Worm (Caenorhabditis elegans) whole organism, midembryonic: Measurements from ENCODE around the gene W07A12.8.

Experiments used
- T22C8.4 ChIP-seq: fragments of 200-800 bp; sonication (Bioruptor generic); IDR thresholded peaks from 2 replicates; pipeline ENCODE4 v1.3.6; 2022; ENCODE audit warnings: missing genetic modification characterization, missing compliant biosample characterization
- cog-1 ChIP-seq: sonication (generic microtip); optimal IDR thresholded peaks from 2 replicates; lab custom pipeline; 2016; ENCODE audit warnings: missing genetic modification characterization, missing compliant biosample characterization
- flt-1 ChIP-seq: fragments of 200-800 bp; sonication (Bioruptor generic); IDR thresholded peaks from 2 replicates; pipeline ENCODE4 v1.3.6; 2022; ENCODE audit warnings: missing genetic modification characterization, missing compliant biosample characterization
- klf-2 ChIP-seq: fragments of 200-800 bp; sonication (Bioruptor generic); conservative IDR thresholded peaks from 2 replicates; pipeline ENCODE4 v1.3.6; 2022; ENCODE audit warnings: missing genetic modification reagents, missing genetic modification characterization, missing compliant biosample characterization
- med-1 ChIP-seq: sonication (generic microtip); optimal IDR thresholded peaks from 2 replicates; lab custom pipeline; 2017; ENCODE audit warnings: missing genetic modification characterization, mild to moderate bottlenecking, missing compliant biosample characterization, antibody characterized with exemption, missing genetic modification reagents; ENCODE audit not compliant: insufficient read depth
- ref-1 ChIP-seq: fragments of 200-800 bp; sonication (Bioruptor generic); conservative IDR thresholded peaks from 2 replicates; pipeline ENCODE4 v1.3.6; 2022; ENCODE audit warnings: missing genetic modification reagents, missing genetic modification characterization, missing compliant biosample characterization
- tab-1 ChIP-seq: fragments of 200-800 bp; sonication (Bioruptor generic); IDR thresholded peaks from 2 replicates; pipeline ENCODE4 v1.3.6; 2022; ENCODE audit warnings: missing genetic modification characterization, missing compliant biosample characterization
- ztf-23 ChIP-seq: fragments of 200-800 bp; sonication (Bioruptor generic); IDR thresholded peaks from 2 replicates; pipeline ENCODE4 v1.3.6; 2022; ENCODE audit warnings: missing genetic modification reagents, missing genetic modification characterization, missing compliant biosample characterization
- ztf-29 ChIP-seq: fragments of 200-800 bp; sonication (Bioruptor generic); IDR thresholded peaks from 2 replicates; pipeline ENCODE4 v1.3.6; 2022; ENCODE audit warnings: missing genetic modification reagents, missing genetic modification characterization, missing compliant biosample characterization

Gene W07A12.8

ce11 chrII:9115644-9116043 lies 50.0 kb downstream of the W07A12.8 start:
- no peak for TF ChIP-seq flt-1 (GFP tag; lab: Robert Waterston, UW)
- no peak for TF ChIP-seq ztf-23 (GFP tag; lab: Robert Waterston, UW)
- TF ChIP-seq med-1 (GFP tag; lab: Kevin White, UChicago): no peak
- TF ChIP-seq tab-1 (GFP tag; lab: Robert Waterston, UW): no peak
- TF ChIP-seq cog-1: no peak
- TF ChIP-seq ref-1 (GFP tag; lab: Robert Waterston, UW): no peak
- TF ChIP-seq T22C8.4: no peak
- no peak for TF ChIP-seq ztf-29 (GFP tag; lab: Robert Waterston, UW)
- TF ChIP-seq klf-2: no peak

- TF ChIP-seq flt-1 (GFP tag; lab: Robert Waterston, UW) (no peak), ztf-29 (GFP tag; lab: Robert Waterston, UW) (no peak), tab-1 (GFP tag; lab: Robert Waterston, UW) (no peak), ztf-23 (GFP tag; lab: Robert Waterston, UW) (no peak), T22C8.4 (no peak), ref-1 (GFP tag; lab: Robert Waterston, UW) (no peak), klf-2 (no peak), med-1 (GFP tag; lab: Kevin White, UChicago) (no peak), cog-1 (no peak)
Observed at ce11 chrII:9114972-9115371, 50.6 kb downstream of the W07A12.8 start.

ce11 chrII:9113759-9114158 lies 51.9 kb downstream of the W07A12.8 start:
- TF ChIP-seq T22C8.4 (no peak), ref-1 (GFP tag; lab: Robert Waterston, UW) (no peak), ztf-23 (GFP tag; lab: Robert Waterston, UW) (no peak), med-1 (GFP tag; lab: Kevin White, UChicago) (no peak), flt-1 (GFP tag; lab: Robert Waterston, UW) (no peak), klf-2 (no peak), ztf-29 (GFP tag; lab: Robert Waterston, UW) (no peak), cog-1 (no peak), tab-1 (GFP tag; lab: Robert Waterston, UW) (no peak)
